Fruit fly (Drosophila melanogaster): ENCODE data around the gene CG6793.

Gene CG6793

DNA sequence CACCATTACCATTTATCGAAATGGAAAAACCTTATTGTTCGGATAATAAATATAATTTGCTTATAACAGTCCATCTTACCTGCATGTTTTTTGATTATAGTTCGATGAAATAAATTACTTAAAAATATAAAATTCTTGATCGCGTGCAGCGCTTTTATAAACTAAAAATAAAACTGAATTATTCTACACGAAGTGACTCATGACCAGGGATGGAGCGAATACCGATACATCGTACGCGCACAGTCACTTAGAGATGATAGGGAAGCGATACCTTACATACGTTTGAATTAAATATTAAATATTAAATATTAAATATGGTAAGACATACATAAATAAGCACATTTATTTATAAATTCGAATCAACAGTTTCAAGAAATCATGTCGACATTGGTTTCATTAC is 49.2 kb upstream of the CG6793 start, which contains the start of gene viaf (continued):
- TF ChIP-seq Scr (GFP tag; IDR thresholded peaks at IDR 0.05; ENCODE audit: partially characterized antibody) (peak; percentile 94), bbx (GFP tag; IDR thresholded peaks at IDR 0.05; ENCODE audit: partially characterized antibody) (peak; percentile 96), CG42726 (GFP tag; IDR thresholded peaks at IDR 0.05; ENCODE audit: partially characterized antibody) (peak; percentile 91), CG7357 (GFP tag; IDR thresholded peaks at IDR 0.05) (no peak), Stat92E (GFP tag; optimal IDR thresholded peaks at IDR 0.05) (no peak), CG10366 (GFP tag; IDR thresholded peaks at IDR 0.05) (peak; percentile 55), Fer2 (tag; optimal IDR thresholded peaks at IDR 0.05) (peak; percentile 15), chn (GFP tag; optimal IDR thresholded peaks at IDR 0.05) (peak; percentile 1), CG7372 (GFP tag; IDR thresholded peaks at IDR 0.05) (peak; percentile 25; the same call in 1 of the 2 replicates), Oli (tag; optimal IDR thresholded peaks at IDR 0.05) (no peak), tx (GFP tag; optimal IDR thresholded peaks at IDR 0.05) (no peak), CG13424 (tag; optimal IDR thresholded peaks at IDR 0.05) (peak; percentile 64), ci (GFP tag; IDR thresholded peaks at IDR 0.05) (peak; percentile 76), az2 (GFP tag; optimal IDR thresholded peaks at IDR 0.05) (peak; percentile 53), MTF-1 (GFP tag; optimal IDR thresholded peaks at IDR 0.05; ENCODE audit: borderline replicate concordance) (no peak), CG10431 (GFP tag; optimal IDR thresholded peaks at IDR 0.05) (no peak), CG2116 (GFP tag; optimal IDR thresholded peaks at IDR 0.05) (peak; percentile 58), psq (GFP tag; optimal IDR thresholded peaks at IDR 0.05) (no peak), Atf3 (GFP tag; optimal IDR thresholded peaks at IDR 0.05) (no peak), unc-4 (GFP tag; IDR thresholded peaks at IDR 0.05; ENCODE audit: partially characterized antibody) (peak; percentile 91), esg (GFP tag; conservative IDR thresholded peaks at IDR 0.05) (no peak), tgo (GFP tag; IDR thresholded peaks at IDR 0.05) (peak; percentile 29; the same call in 2 of the 3 replicates), ash1 (GFP tag; optimal IDR thresholded peaks at IDR 0.05) (no peak), hb (GFP tag; IDR thresholded peaks at IDR 0.05; ENCODE audit: partially characterized antibody) (peak; percentile 87), dysf (GFP tag; IDR thresholded peaks at IDR 0.05) (peak; percentile 57; the same call in 2 of the 3 replicates), CG8924 (tag; optimal IDR thresholded peaks at IDR 0.05) (peak; percentile 75), usp (GFP tag; optimal IDR thresholded peaks at IDR 0.05) (no peak), slou (GFP tag; optimal IDR thresholded peaks at IDR 0.05) (peak; percentile 27), Sry-δ (GFP tag; optimal IDR thresholded peaks at IDR 0.05) (peak; percentile 83), lola (GFP tag; optimal IDR thresholded peaks at IDR 0.05) (no peak), CG17912 (GFP tag; optimal IDR thresholded peaks at IDR 0.05) (peak; percentile 42), stwl (tag; optimal IDR thresholded peaks at IDR 0.05) (peak; percentile 78), B-H2 (GFP tag; optimal IDR thresholded peaks at IDR 0.05) (no peak), tna (GFP tag; IDR thresholded peaks at IDR 0.05; ENCODE audit: partially characterized antibody) (peak; percentile 86), klu (GFP tag; IDR thresholded peaks at IDR 0.05) (no peak), vvl (GFP tag; IDR thresholded peaks at IDR 0.05) (peak; percentile 77), sna (GFP tag; IDR thresholded peaks at IDR 0.05; ENCODE audit: partially characterized antibody) (peak; percentile 94), chinmo (GFP tag; IDR thresholded peaks at IDR 0.05; ENCODE audit: partially characterized antibody) (peak; percentile 83; the same call in 2 of the 4 replicates), ewg (GFP tag; optimal IDR thresholded peaks at IDR 0.05) (no peak), row (GFP tag; IDR thresholded peaks at IDR 0.05) (peak; percentile 86), CG10267 (tag; optimal IDR thresholded peaks at IDR 0.05) (peak; percentile 70), CG2889 (GFP tag; IDR thresholded peaks at IDR 0.05) (no peak), Antp (GFP tag; optimal IDR thresholded peaks at IDR 0.05) (no peak), mld (GFP tag; IDR thresholded peaks at IDR 0.05; ENCODE audit: partially characterized antibody) (peak; percentile 85; the same call in 1 of the 3 replicates), CG6272 (GFP tag; IDR thresholded peaks at IDR 0.05) (peak; percentile 34), CG30020 (tag; optimal IDR thresholded peaks at IDR 0.05) (peak; percentile 65), CG8290 (GFP tag; optimal IDR thresholded peaks at IDR 0.05) (no peak), CG8290 (tag; optimal IDR thresholded peaks at IDR 0.05) (no peak), CG4820 (GFP tag; optimal IDR thresholded peaks at IDR 0.05) (peak; percentile 4), CG12391 (tag; optimal IDR thresholded peaks at IDR 0.05) (peak; percentile 79)
